Fruit fly (Drosophila melanogaster) whole organism, embryonic: ENCODE data around the gene CG15877.

Experiments
- Abd-B ChIP-seq: fragments of 200-800 bp; sonication (Bioruptor generic); optimal IDR thresholded peaks from 2 replicates; lab custom pipeline; 2018; ENCODE audit warnings: missing biosample characterization, mild to moderate bottlenecking, missing genetic modification characterization, moderate library complexity
- Atf-2 ChIP-seq: fragments of 200-800 bp; sonication (Bioruptor generic); optimal IDR thresholded peaks from 2 replicates; lab custom pipeline; 2016; ENCODE audit warnings: missing biosample characterization, missing genetic modification characterization
- Bgb ChIP-seq: fragments of 200-800 bp; sonication (Bioruptor generic); IDR thresholded peaks from 2 replicates; pipeline ENCODE4 v1.3.6; 2022; ENCODE audit warnings: missing biosample characterization, missing genetic modification characterization; ENCODE audit not compliant: partially characterized antibody
- CG10209 ChIP-seq: fragments of 200-800 bp; sonication (Bioruptor generic); optimal IDR thresholded peaks from 3 replicates; lab custom pipeline; 2017; ENCODE audit warnings: missing biosample characterization, mild to moderate bottlenecking, missing genetic modification characterization, missing genetic modification reagents
- CG12299 ChIP-seq: fragments of 200-800 bp; sonication (Bioruptor generic); optimal IDR thresholded peaks from 2 replicates; lab custom pipeline; 2018; ENCODE audit warnings: missing biosample characterization, mild to moderate bottlenecking, missing genetic modification characterization
- CG15269 ChIP-seq: fragments of 200-800 bp; sonication (Bioruptor generic); optimal IDR thresholded peaks from 2 replicates; lab custom pipeline; 2018; ENCODE audit warnings: missing biosample characterization, mild to moderate bottlenecking, missing genetic modification characterization, moderate library complexity
- CG1529 ChIP-seq: fragments of 200-800 bp; sonication (Bioruptor generic); optimal IDR thresholded peaks from 3 replicates; lab custom pipeline; 2018; ENCODE audit warnings: missing biosample characterization, missing genetic modification characterization
- CG17802 ChIP-seq: fragments of 200-800 bp; sonication (Bioruptor generic); optimal IDR thresholded peaks from 2 replicates; lab custom pipeline; 2018; ENCODE audit warnings: missing biosample characterization, mild to moderate bottlenecking, missing genetic modification characterization, moderate library complexity
- CG18262 ChIP-seq: fragments of 200-800 bp; optimal IDR thresholded peaks from 3 replicates; lab custom pipeline; 2019; ENCODE audit warnings: missing biosample characterization, mild to moderate bottlenecking, missing genetic modification characterization, moderate library complexity
- CG18599 ChIP-seq: fragments of 200-800 bp; sonication (Bioruptor generic); optimal IDR thresholded peaks from 3 replicates; lab custom pipeline; 2017; ENCODE audit warnings: missing biosample characterization, missing genetic modification characterization, mild to moderate bottlenecking, moderate library complexity, missing genetic modification reagents
- CG2199 ChIP-seq: fragments of 200-800 bp; sonication (Bioruptor generic); IDR thresholded peaks from 3 replicates; pipeline ENCODE4 v1.3.6; 2022; ENCODE audit warnings: missing biosample characterization, missing genetic modification characterization
- CG2678 ChIP-seq: fragments of 200-800 bp; sonication (Bioruptor generic); optimal IDR thresholded peaks from 3 replicates; lab custom pipeline; 2019; ENCODE audit warnings: missing biosample characterization, mild to moderate bottlenecking, missing genetic modification characterization, moderate library complexity
- CG2889 ChIP-seq: fragments of 200-800 bp; sonication (Bioruptor generic); IDR thresholded peaks from 3 replicates; pipeline ENCODE4 v1.3.6; 2022; ENCODE audit warnings: missing biosample characterization, missing genetic modification characterization
- CG34422 ChIP-seq: fragments of 200-800 bp; sonication (Bioruptor generic); IDR thresholded peaks from 3 replicates; pipeline ENCODE4 v1.3.6; 2022; ENCODE audit warnings: missing biosample characterization, missing genetic modification characterization
- CG43689 ChIP-seq: fragments of 200-800 bp; sonication (Bioruptor generic); IDR thresholded peaks from 2 replicates; pipeline ENCODE4 v1.3.6; 2022; ENCODE audit warnings: missing biosample characterization, missing genetic modification characterization
- CG8924 ChIP-seq: fragments of 200-800 bp; optimal IDR thresholded peaks from 3 replicates; lab custom pipeline; 2019; ENCODE audit warnings: missing biosample characterization, mild to moderate bottlenecking, missing genetic modification characterization, moderate library complexity
- CG8944 ChIP-seq: fragments of 200-800 bp; sonication (Bioruptor generic); optimal IDR thresholded peaks from 3 replicates; lab custom pipeline; 2016; ENCODE audit warnings: missing biosample characterization, missing genetic modification characterization
- CG9797 ChIP-seq: fragments of 200-800 bp; sonication (Bioruptor generic); optimal IDR thresholded peaks from 3 replicates; lab custom pipeline; 2018; ENCODE audit warnings: missing biosample characterization, mild to moderate bottlenecking, missing genetic modification characterization
- Ets65A ChIP-seq: fragments of 200-800 bp; sonication (Bioruptor generic); peaks from one replicate; lab custom pipeline; 2016; ENCODE audit warnings: missing biosample characterization, missing genetic modification characterization
- Fer1 ChIP-seq: fragments of 200-800 bp; sonication (Bioruptor generic); optimal IDR thresholded peaks from 2 replicates; lab custom pipeline; 2017; ENCODE audit warnings: missing biosample characterization, mild to moderate bottlenecking, missing genetic modification characterization
- Fer3 ChIP-seq: fragments of 200-800 bp; sonication (Bioruptor generic); optimal IDR thresholded peaks from 2 replicates; lab custom pipeline; 2018; ENCODE audit warnings: missing biosample characterization, mild to moderate bottlenecking, missing genetic modification characterization, moderate library complexity
- HmgZ ChIP-seq: fragments of 200-800 bp; sonication (Bioruptor generic); optimal IDR thresholded peaks from 2 replicates; lab custom pipeline; 2018; ENCODE audit warnings: missing biosample characterization, mild to moderate bottlenecking, missing genetic modification characterization
- Hr3 ChIP-seq: fragments of 200-800 bp; sonication (Bioruptor generic); optimal IDR thresholded peaks from 3 replicates; lab custom pipeline; 2016; ENCODE audit warnings: missing biosample characterization, missing genetic modification characterization
- Hr51 ChIP-seq, 2 experiments: fragments of 200-800 bp; sonication (Bioruptor generic); optimal IDR thresholded peaks; 2 replicates in 1 of 2; 3 replicates in 1 of 2; lab custom pipeline; 2016 to 2018; ENCODE audit warnings: missing biosample characterization in 2 of 2, missing genetic modification characterization in 2 of 2, mild to moderate bottlenecking in 1 of 2, moderate library complexity in 1 of 2
- Kr ChIP-seq: fragments of 200-800 bp; sonication (Bioruptor generic); optimal IDR thresholded peaks from 2 replicates; lab custom pipeline; 2017; ENCODE audit warnings: missing biosample characterization, mild to moderate bottlenecking, missing genetic modification characterization
- Med ChIP-seq: fragments of 200-800 bp; sonication (Bioruptor generic); peaks from one replicate; lab custom pipeline; 2016; ENCODE audit warnings: missing biosample characterization, missing genetic modification characterization, mild to moderate bottlenecking, inconsistent platforms, moderate library complexity
- Myb ChIP-seq: fragments of 200-800 bp; sonication (Bioruptor generic); optimal IDR thresholded peaks from 2 replicates; lab custom pipeline; 2016; ENCODE audit warnings: missing biosample characterization, missing genetic modification characterization
- Spps ChIP-seq: fragments of 200-800 bp; sonication (Bioruptor generic); optimal IDR thresholded peaks from 2 replicates; lab custom pipeline; 2018; ENCODE audit warnings: missing biosample characterization, mild to moderate bottlenecking, missing genetic modification characterization
- Sry-δ ChIP-seq: fragments of 200-800 bp; sonication (Bioruptor generic); optimal IDR thresholded peaks from 2 replicates; lab custom pipeline; 2016; ENCODE audit warnings: missing biosample characterization, missing genetic modification characterization
- Stat92E ChIP-seq, 3 experiments: fragments of >200 bp in 2 of 3; fragments of 200-800 bp in 1 of 3; sonication (Bioruptor generic) in 1 of 3; optimal IDR thresholded peaks; 2 replicates each; lab custom pipeline; 2017 to 2019; ENCODE audit warnings: missing biosample characterization in 3 of 3, missing genetic modification characterization in 3 of 3, mild to moderate bottlenecking in 1 of 3, moderate library complexity in 1 of 3
- Xbp1 ChIP-seq: fragments of 200-800 bp; sonication (Bioruptor generic); optimal IDR thresholded peaks from 3 replicates; lab custom pipeline; 2016; ENCODE audit warnings: missing biosample characterization, mild to moderate bottlenecking, missing genetic modification characterization
- ac ChIP-seq: fragments of 200-800 bp; sonication (Bioruptor generic); optimal IDR thresholded peaks from 3 replicates; lab custom pipeline; 2017; ENCODE audit warnings: missing biosample characterization, mild to moderate bottlenecking, missing genetic modification characterization
- cato ChIP-seq: fragments of 200-800 bp; sonication (Bioruptor generic); optimal IDR thresholded peaks from 2 replicates; lab custom pipeline; 2016; ENCODE audit warnings: missing biosample characterization, missing genetic modification characterization, borderline replicate concordance
- caup ChIP-seq: fragments of 200-800 bp; sonication (Bioruptor generic); optimal IDR thresholded peaks from 3 replicates; lab custom pipeline; 2017; ENCODE audit warnings: missing biosample characterization, mild to moderate bottlenecking, missing genetic modification characterization, moderate library complexity; ENCODE audit not compliant: severe bottlenecking
- crc ChIP-seq: fragments of 200-800 bp; sonication (Bioruptor generic); optimal IDR thresholded peaks from 2 replicates; lab custom pipeline; 2016; ENCODE audit warnings: missing biosample characterization, missing genetic modification characterization
- crol ChIP-seq: fragments of 200-800 bp; sonication (Bioruptor generic); IDR thresholded peaks from 2 replicates; pipeline ENCODE4 v1.3.6; 2022; ENCODE audit warnings: missing biosample characterization, missing genetic modification characterization
- danr ChIP-seq: fragments of 200-800 bp; sonication (Bioruptor generic); IDR thresholded peaks from 2 replicates; pipeline ENCODE4 v1.3.6; 2022; ENCODE audit warnings: missing biosample characterization, missing genetic modification characterization
- dpn ChIP-seq, 2 experiments: fragments of 200-800 bp; sonication (Bioruptor generic); optimal IDR thresholded peaks; 3 replicates each; lab custom pipeline; 2016; ENCODE audit warnings: missing biosample characterization in 2 of 2, missing genetic modification characterization in 2 of 2
- eve ChIP-seq, 2 experiments: fragments of >200 bp; optimal IDR thresholded peaks; 2 replicates each; lab custom pipeline; 2017; ENCODE audit warnings: missing biosample characterization in 2 of 2, missing genetic modification characterization in 2 of 2
- eyg ChIP-seq: fragments of 200-800 bp; sonication (Bioruptor generic); optimal IDR thresholded peaks from 3 replicates; lab custom pipeline; 2016; ENCODE audit warnings: missing biosample characterization, missing genetic modification characterization
- gem ChIP-seq: fragments of 200-800 bp; sonication (Bioruptor generic); optimal IDR thresholded peaks from 2 replicates; lab custom pipeline; 2019; ENCODE audit warnings: missing biosample characterization, mild to moderate bottlenecking, missing genetic modification characterization, moderate library complexity
- grn ChIP-seq: fragments of 200-800 bp; sonication (Bioruptor generic); optimal IDR thresholded peaks from 3 replicates; lab custom pipeline; 2017; ENCODE audit warnings: missing biosample characterization, missing genetic modification characterization
- h ChIP-seq: fragments of >200 bp; optimal IDR thresholded peaks from 2 replicates; lab custom pipeline; 2017
- lab ChIP-seq: fragments of 200-800 bp; sonication (Bioruptor generic); optimal IDR thresholded peaks from 3 replicates; lab custom pipeline; 2017; ENCODE audit warnings: missing biosample characterization, missing genetic modification characterization, mild to moderate bottlenecking, moderate library complexity, missing genetic modification reagents
- mirr ChIP-seq: fragments of 200-800 bp; sonication (Bioruptor generic); optimal IDR thresholded peaks from 3 replicates; lab custom pipeline; 2018; ENCODE audit warnings: missing biosample characterization, mild to moderate bottlenecking, missing genetic modification characterization
- pho ChIP-seq: fragments of 200-800 bp; sonication (Bioruptor generic); optimal IDR thresholded peaks from 2 replicates; lab custom pipeline; 2016; ENCODE audit warnings: missing biosample characterization, missing genetic modification characterization
- sima ChIP-seq: fragments of 200-800 bp; sonication (Bioruptor generic); optimal IDR thresholded peaks from 2 replicates; lab custom pipeline; 2016; ENCODE audit warnings: missing biosample characterization, missing genetic modification characterization
- slbo ChIP-seq: fragments of 200-800 bp; sonication (Bioruptor generic); IDR thresholded peaks from 2 replicates; pipeline ENCODE4 v1.3.6; 2022; ENCODE audit warnings: missing biosample characterization, missing genetic modification characterization
- sr ChIP-seq: fragments of 200-800 bp; sonication (Bioruptor generic); IDR thresholded peaks from 3 replicates; pipeline ENCODE4 v1.3.6; 2022; ENCODE audit warnings: missing biosample characterization, missing genetic modification characterization
- tio ChIP-seq: fragments of 200-800 bp; sonication (Bioruptor generic); optimal IDR thresholded peaks from 2 replicates; lab custom pipeline; 2017; ENCODE audit warnings: missing biosample characterization, missing genetic modification characterization, inconsistent platforms
- ttk ChIP-seq: fragments of 200-800 bp; sonication (Bioruptor generic); IDR thresholded peaks from 2 replicates; pipeline ENCODE4 v2.1.2; 2022; ENCODE audit warnings: missing biosample characterization, missing genetic modification characterization
- zen ChIP-seq: fragments of 200-800 bp; sonication (Bioruptor generic); optimal IDR thresholded peaks from 3 replicates; lab custom pipeline; 2018; ENCODE audit warnings: missing biosample characterization, mild to moderate bottlenecking, missing genetic modification characterization, moderate library complexity

The CG15877 gene

dm6 chr3L:2421138-2421537, 43.8 kb upstream of the CG15877 start (continued):
- TF ChIP-seq pho (GFP tag; lab: Kevin White, UChicago) (no peak), sima (no peak), CG18262 (no peak), dpn (GFP tag; optimal IDR thresholded peaks at IDR 0.05; lab: Kevin White, UChicago) (no peak), grn (no peak), CG8924 (no peak), CG2889 (GFP tag; lab: Robert Waterston, UW) (0 out of 3 replicates have a peak, but pooled peaks have one; percentile 12), slbo (peak; percentile 40; the same call in 1 of the 2 replicates), CG1529 (no peak), CG9797 (GFP tag; lab: Kevin White, UChicago) (no peak), caup (GFP tag; lab: Kevin White, UChicago) (peak; percentile 12), CG12299 (tag; lab: Kevin White, UChicago) (no peak), CG2199 (GFP tag; lab: Robert Waterston, UW) (no peak), Bgb (no peak), lab (GFP tag; lab: Kevin White, UChicago) (peak; percentile 53), CG2678 (tag; lab: Kevin White, UChicago) (peak; percentile 27), Kr (GFP tag; lab: Kevin White, UChicago) (no peak), cato (GFP tag; lab: Kevin White, UChicago) (no peak), mirr (GFP tag; lab: Kevin White, UChicago) (peak; percentile 20), Ets65A (GFP tag; lab: Kevin White, UChicago) (peak; percentile 83), Fer1 (GFP tag; lab: Kevin White, UChicago) (peak; percentile 34), Sry-δ (GFP tag; lab: Kevin White, UChicago) (no peak), ttk (GFP tag; lab: Robert Waterston, UW) (no peak), Myb (GFP tag; lab: Kevin White, UChicago) (no peak), Med (peak; percentile 66), Hr51 (GFP tag; optimal IDR thresholded peaks at IDR 0.05; lab: Kevin White, UChicago) (peak in 1 of 2 experiments; percentile 15), crc (GFP tag; lab: Kevin White, UChicago) (no peak), Atf-2 (GFP tag; lab: Kevin White, UChicago) (no peak), CG34422 (GFP tag; lab: Robert Waterston, UW) (0 out of 3 replicates have a peak, but pooled peaks have one; percentile 11), Stat92E (GFP tag; optimal IDR thresholded peaks at IDR 0.05; lab: Kevin White, UChicago) (no peak), Xbp1 (GFP tag; lab: Kevin White, UChicago) (no peak), ac (GFP tag; lab: Kevin White, UChicago) (no peak), eve (GFP tag; optimal IDR thresholded peaks at IDR 0.05; lab: Kevin White, UChicago) (no peak), crol (GFP tag; lab: Robert Waterston, UW) (0 out of 2 replicates have a peak, but pooled peaks have one; percentile 8), Fer3 (no peak), CG18599 (GFP tag; lab: Kevin White, UChicago) (peak; percentile 63)
- TF ChIP-seq, all 482 proteins: peak for 18

dm6 chr3L:2418769-2419168, 41.4 kb upstream of the CG15877 start:
- peak; percentile 43; the same call in 1 of the 2 replicates for TF ChIP-seq danr (GFP tag; lab: Robert Waterston, UW)
- TF ChIP-seq Spps (tag; lab: Kevin White, UChicago): peak; percentile 87
- peak; percentile 50 for TF ChIP-seq CG8944
- peak; percentile 87 for TF ChIP-seq caup (GFP tag; lab: Kevin White, UChicago)
- TF ChIP-seq CG10209 (GFP tag; lab: Kevin White, UChicago): peak; percentile 66
- TF ChIP-seq Abd-B (GFP tag; lab: Kevin White, UChicago): peak; percentile 29
- TF ChIP-seq HmgZ (tag; lab: Kevin White, UChicago): peak; percentile 17
- TF ChIP-seq zen (tag; lab: Kevin White, UChicago): peak; percentile 76
- peak; percentile 69 for TF ChIP-seq CG43689
- TF ChIP-seq CG17802 (tag; lab: Kevin White, UChicago): peak; percentile 61
- TF ChIP-seq tio (GFP tag; lab: Kevin White, UChicago): peak; percentile 52
- peak; percentile 79 for TF ChIP-seq CG15269
- TF ChIP-seq eyg: peak; percentile 77
- TF ChIP-seq sr (GFP tag; lab: Robert Waterston, UW): 0 out of 3 replicates have a peak, but pooled peaks have one; percentile 25
- peak; percentile 83 for TF ChIP-seq gem (tag; lab: Kevin White, UChicago)
- peak; percentile 65 for TF ChIP-seq Hr3 (GFP tag; lab: Kevin White, UChicago)
- no peak for TF ChIP-seq h
